Worm (Caenorhabditis elegans) whole organism, L1 larva: Measurements from ENCODE around the gene ceh-36.

Source experiments
- C16A3.4 ChIP-seq: fragments of 150-350 bp; optimal IDR thresholded peaks from 2 replicates; lab custom pipeline; 2014; ENCODE audit warnings: missing biosample characterization, missing genetic modification characterization
- C34B4.2 ChIP-seq: sonication (generic microtip); optimal IDR thresholded peaks from 2 replicates; lab custom pipeline; 2017; ENCODE audit warnings: mild to moderate bottlenecking, missing genetic modification characterization, missing compliant biosample characterization
- F16B12.6 ChIP-seq: fragments of 150-350 bp; optimal IDR thresholded peaks from 2 replicates; lab custom pipeline; 2014; ENCODE audit warnings: missing biosample characterization, missing genetic modification characterization
- Y116A8C.19 ChIP-seq: sonication (generic microtip); optimal IDR thresholded peaks from 2 replicates; lab custom pipeline; 2016; ENCODE audit warnings: missing compliant biosample characterization, missing genetic modification characterization, borderline replicate concordance
- alr-1 ChIP-seq: fragments of 200-800 bp; sonication (Bioruptor generic); optimal IDR thresholded peaks from 2 replicates; lab custom pipeline; 2018; ENCODE audit warnings: borderline replicate concordance, mild to moderate bottlenecking, missing genetic modification characterization, missing compliant biosample characterization
- aly-2 ChIP-seq: fragments of 150-350 bp; optimal IDR thresholded peaks from 2 replicates; lab custom pipeline; 2014; ENCODE audit warnings: missing biosample characterization, missing genetic modification characterization
- blmp-1 ChIP-seq: fragments of 150-350 bp; optimal IDR thresholded peaks from 2 replicates; lab custom pipeline; 2014; ENCODE audit warnings: missing biosample characterization, missing genetic modification characterization
- ceh-63 ChIP-seq: fragments of 200-800 bp; sonication (Bioruptor generic); optimal IDR thresholded peaks from 2 replicates; lab custom pipeline; 2018; ENCODE audit warnings: mild to moderate bottlenecking, missing genetic modification characterization, missing compliant biosample characterization
- dpl-1 ChIP-seq, 3 experiments: fragments of 150-350 bp in 2 of 3; sonication (generic microtip) in 1 of 3; optimal IDR thresholded peaks; 2 replicates each; lab custom pipeline; 2014 to 2017; ENCODE audit warnings: missing biosample characterization in 3 of 3, missing genetic modification characterization in 3 of 3, missing genetic modification reagents in 3 of 3
- dsc-1 ChIP-seq: sonication (generic microtip); optimal IDR thresholded peaks from 2 replicates; lab custom pipeline; 2016; ENCODE audit warnings: mild to moderate bottlenecking, missing genetic modification characterization, missing compliant biosample characterization
- efl-1 ChIP-seq, 4 experiments: fragments of 150-350 bp; optimal IDR thresholded peaks in 3 of 4; peaks in 1 of 4; 1 replicate in 1 of 4; 2 replicates in 3 of 4; lab custom pipeline; 2014; ENCODE audit warnings: missing biosample characterization in 2 of 4, missing genetic modification characterization in 2 of 4, missing genetic modification reagents in 2 of 4
- egl-27 ChIP-seq, 2 experiments: fragments of 150-350 bp in 1 of 2; sonication (generic microtip); optimal IDR thresholded peaks; 3 replicates each; lab custom pipeline; 2017 to 2018; ENCODE audit warnings: missing biosample characterization in 2 of 2, missing genetic modification characterization in 2 of 2, missing genetic modification reagents in 2 of 2
- elt-2 ChIP-seq: sonication (generic microtip); optimal IDR thresholded peaks from 2 replicates; lab custom pipeline; 2016; ENCODE audit warnings: missing genetic modification characterization, mild to moderate bottlenecking, inconsistent platforms, missing compliant biosample characterization, missing genetic modification reagents
- ets-5 ChIP-seq: fragments of 200-800 bp; sonication (Bioruptor generic); IDR thresholded peaks from 2 replicates; pipeline ENCODE4 v1.3.6; 2022; ENCODE audit warnings: missing genetic modification characterization, missing compliant biosample characterization
- fkh-4 ChIP-seq: sonication (generic microtip); optimal IDR thresholded peaks from 2 replicates; lab custom pipeline; 2016; ENCODE audit warnings: missing compliant biosample characterization, missing genetic modification characterization, borderline replicate concordance
- fkh-8 ChIP-seq: sonication (generic microtip); optimal IDR thresholded peaks from 2 replicates; lab custom pipeline; 2016; ENCODE audit warnings: mild to moderate bottlenecking, missing genetic modification characterization, missing compliant biosample characterization
- fos-1 ChIP-seq: fragments of 150-350 bp; optimal IDR thresholded peaks from 2 replicates; lab custom pipeline; 2014; ENCODE audit warnings: missing biosample characterization, missing genetic modification characterization
- grh-1 ChIP-seq: fragments of 200-800 bp; sonication (Bioruptor generic); IDR thresholded peaks from 2 replicates; pipeline ENCODE4 v1.3.6; 2022; ENCODE audit warnings: missing genetic modification reagents, missing genetic modification characterization, missing compliant biosample characterization
- hlh-17 ChIP-seq: fragments of 200-800 bp; sonication (Bioruptor generic); optimal IDR thresholded peaks from 2 replicates; lab custom pipeline; 2018; ENCODE audit warnings: missing genetic modification characterization, mild to moderate bottlenecking, missing compliant biosample characterization, moderate library complexity, borderline replicate concordance
- hlh-4 ChIP-seq: sonication (generic microtip); optimal IDR thresholded peaks from 2 replicates; lab custom pipeline; 2016; ENCODE audit warnings: mild to moderate bottlenecking, missing genetic modification characterization, missing compliant biosample characterization
- hpl-2 ChIP-seq: fragments of 150-350 bp; optimal IDR thresholded peaks from 2 replicates; lab custom pipeline; 2014; ENCODE audit warnings: missing biosample characterization, missing genetic modification reagents, missing genetic modification characterization
- jun-1 ChIP-seq: fragments of 150-350 bp; optimal IDR thresholded peaks from 2 replicates; lab custom pipeline; 2014; ENCODE audit warnings: missing biosample characterization, missing genetic modification reagents, missing genetic modification characterization
- lin-13 ChIP-seq: fragments of 150-350 bp; optimal IDR thresholded peaks from 2 replicates; lab custom pipeline; 2014; ENCODE audit warnings: missing biosample characterization, missing genetic modification reagents, missing genetic modification characterization
- lin-14 ChIP-seq: fragments of 200-800 bp; sonication (Bioruptor generic); optimal IDR thresholded peaks from 2 replicates; lab custom pipeline; 2018; ENCODE audit warnings: mild to moderate bottlenecking, missing genetic modification characterization, moderate library complexity, missing compliant biosample characterization
- lin-15B ChIP-seq: fragments of 150-350 bp; sonication (generic microtip); optimal IDR thresholded peaks from 3 replicates; lab custom pipeline; 2014; ENCODE audit warnings: missing biosample characterization, missing genetic modification characterization
- lin-35 ChIP-seq, 2 experiments: fragments of 150-350 bp; optimal IDR thresholded peaks; 2 replicates each; lab custom pipeline; 2014; ENCODE audit warnings: missing biosample characterization in 2 of 2, missing genetic modification characterization in 2 of 2, missing genetic modification reagents in 2 of 2
- lin-39 ChIP-seq: fragments of 150-350 bp; optimal IDR thresholded peaks from 2 replicates; lab custom pipeline; 2014; ENCODE audit warnings: missing biosample characterization, missing genetic modification reagents, missing genetic modification characterization
- lir-3 ChIP-seq: sonication (generic microtip); optimal IDR thresholded peaks from 2 replicates; lab custom pipeline; 2016; ENCODE audit warnings: mild to moderate bottlenecking, missing genetic modification characterization, moderate library complexity, missing compliant biosample characterization; ENCODE audit not compliant: poor library complexity
- mdl-1 ChIP-seq, 2 experiments: fragments of 150-350 bp; optimal IDR thresholded peaks; 2 replicates each; lab custom pipeline; 2014 to 2017; ENCODE audit warnings: missing biosample characterization in 2 of 2, missing genetic modification characterization in 2 of 2, inconsistent platforms in 1 of 2
- mef-2 ChIP-seq: fragments of 150-350 bp; optimal IDR thresholded peaks from 2 replicates; lab custom pipeline; 2014; ENCODE audit warnings: missing biosample characterization, missing genetic modification characterization
- nhr-12 ChIP-seq: sonication (generic microtip); optimal IDR thresholded peaks from 2 replicates; lab custom pipeline; 2017; ENCODE audit warnings: missing biosample characterization, missing genetic modification characterization
- nhr-28 ChIP-seq: fragments of 150-350 bp; optimal IDR thresholded peaks from 2 replicates; lab custom pipeline; 2014; ENCODE audit warnings: missing biosample characterization, missing genetic modification characterization
- nhr-47 ChIP-seq: sonication (generic microtip); optimal IDR thresholded peaks from 2 replicates; lab custom pipeline; 2016; ENCODE audit warnings: mild to moderate bottlenecking, missing genetic modification characterization, moderate library complexity, missing compliant biosample characterization
- nhr-71 ChIP-seq: sonication (generic microtip); optimal IDR thresholded peaks from 2 replicates; lab custom pipeline; 2016; ENCODE audit warnings: mild to moderate bottlenecking, missing genetic modification characterization, moderate library complexity, missing compliant biosample characterization
- nhr-76 ChIP-seq: sonication (generic microtip); optimal IDR thresholded peaks from 2 replicates; lab custom pipeline; 2017; ENCODE audit warnings: missing biosample characterization, missing genetic modification characterization
- nhr-84 ChIP-seq: sonication (generic microtip); optimal IDR thresholded peaks from 2 replicates; lab custom pipeline; 2017; ENCODE audit warnings: missing biosample characterization, missing genetic modification characterization
- nhr-90 ChIP-seq: sonication (generic microtip); optimal IDR thresholded peaks from 2 replicates; lab custom pipeline; 2016; ENCODE audit warnings: mild to moderate bottlenecking, missing genetic modification characterization, missing compliant biosample characterization; ENCODE audit not compliant: poor library complexity
- pag-3 ChIP-seq: sonication (generic microtip); optimal IDR thresholded peaks from 2 replicates; lab custom pipeline; 2017; ENCODE audit warnings: missing genetic modification characterization, mild to moderate bottlenecking, missing compliant biosample characterization, antibody characterized with exemption, borderline replicate concordance; ENCODE audit not compliant: insufficient read depth
- skn-1 ChIP-seq: fragments of 150-350 bp; optimal IDR thresholded peaks from 2 replicates; lab custom pipeline; 2014; ENCODE audit warnings: missing biosample characterization, missing genetic modification characterization
- snpc-4 ChIP-seq: fragments of 150-350 bp; optimal IDR thresholded peaks from 2 replicates; lab custom pipeline; 2014; ENCODE audit warnings: missing biosample characterization, missing genetic modification characterization
- snu-23 ChIP-seq: sonication (generic microtip); optimal IDR thresholded peaks from 2 replicates; lab custom pipeline; 2016; ENCODE audit warnings: missing genetic modification characterization, missing compliant biosample characterization
- sox-4 ChIP-seq: sonication (generic microtip); optimal IDR thresholded peaks from 2 replicates; lab custom pipeline; 2016; ENCODE audit warnings: missing genetic modification characterization, missing compliant biosample characterization
- sptf-1 ChIP-seq: fragments of 150-350 bp; optimal IDR thresholded peaks from 2 replicates; lab custom pipeline; 2014; ENCODE audit warnings: missing biosample characterization, missing genetic modification characterization
- sup-37 ChIP-seq: fragments of 200-800 bp; sonication (Bioruptor generic); optimal IDR thresholded peaks from 2 replicates; lab custom pipeline; 2018; ENCODE audit warnings: mild to moderate bottlenecking, missing genetic modification characterization, missing compliant biosample characterization
- swsn-7 ChIP-seq: sonication (generic microtip); optimal IDR thresholded peaks from 2 replicates; lab custom pipeline; 2016; ENCODE audit warnings: missing genetic modification characterization, missing compliant biosample characterization
- tbx-2 ChIP-seq: sonication (generic microtip); optimal IDR thresholded peaks from 2 replicates; lab custom pipeline; 2016; ENCODE audit warnings: missing genetic modification characterization, missing compliant biosample characterization
- unc-62 ChIP-seq: fragments of 150-350 bp; optimal IDR thresholded peaks from 2 replicates; lab custom pipeline; 2014; ENCODE audit warnings: missing biosample characterization, missing genetic modification reagents, missing genetic modification characterization
- vab-15 ChIP-seq: sonication (generic microtip); optimal IDR thresholded peaks from 2 replicates; lab custom pipeline; 2017; ENCODE audit warnings: missing genotype, mild to moderate bottlenecking, missing genetic modification characterization, missing compliant biosample characterization
- zip-4 ChIP-seq: fragments of 200-800 bp; sonication (Bioruptor generic); optimal IDR thresholded peaks from 2 replicates; lab custom pipeline; 2018; ENCODE audit warnings: mild to moderate bottlenecking, missing genetic modification characterization, moderate library complexity, missing compliant biosample characterization

ceh-36 gene

DNA sequence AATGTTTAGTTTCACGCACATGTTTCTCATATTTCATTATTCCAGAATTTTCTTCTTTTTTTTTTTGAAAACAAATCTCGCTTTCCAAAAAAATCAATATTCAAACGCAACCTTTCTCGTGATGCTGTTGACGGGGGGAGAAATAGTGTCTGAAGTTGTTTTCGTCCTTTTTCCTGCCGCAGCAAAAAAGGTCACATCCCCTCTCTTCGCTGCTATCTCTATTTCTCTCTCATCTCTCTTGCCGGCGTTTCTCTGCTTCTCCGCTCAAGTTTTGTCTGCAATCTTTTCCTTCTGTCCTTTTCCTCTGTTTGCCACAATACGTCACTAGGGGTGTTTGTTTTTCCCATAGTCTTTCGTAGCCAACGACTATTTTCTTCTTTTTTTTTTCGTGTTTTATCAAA lies 39.6 kb downstream of the ceh-36 start (continued):
- TF ChIP-seq mdl-1 (tag; optimal IDR thresholded peaks at IDR 0.05; lab: Kevin White, UChicago): peak in 1 of 2 experiments; percentile 84
- peak; percentile 54 to 59 for TF ChIP-seq efl-1 (optimal IDR thresholded peaks at IDR 0.05; lab: Kevin White, UChicago)
- TF ChIP-seq efl-1 (GFP tag; optimal IDR thresholded peaks at IDR 0.05 in 1 of 2; lab: Kevin White, UChicago): peak; percentile 15 to 62
- TF ChIP-seq nhr-12 (tag; lab: Kevin White, UChicago): no peak
- TF ChIP-seq nhr-47 (tag; lab: Kevin White, UChicago): peak; percentile 77
- peak; percentile 32 for TF ChIP-seq mef-2 (tag; lab: Kevin White, UChicago)
- peak; percentile 13 for TF ChIP-seq F16B12.6 (tag; lab: Kevin White, UChicago)
- TF ChIP-seq snu-23 (GFP tag; lab: Kevin White, UChicago): peak; percentile 92
- no peak for TF ChIP-seq fkh-4
- TF ChIP-seq nhr-28 (tag; lab: Kevin White, UChicago): no peak
- peak; percentile 91 for TF ChIP-seq blmp-1
- TF ChIP-seq nhr-84 (tag; lab: Kevin White, UChicago): no peak
- no peak for TF ChIP-seq Y116A8C.19
- peak; percentile 63 to 81 for TF ChIP-seq lin-35 (GFP tag; optimal IDR thresholded peaks at IDR 0.05; lab: Kevin White, UChicago)
- peak; percentile 81 for TF ChIP-seq skn-1 (tag; lab: Kevin White, UChicago)
- no peak for TF ChIP-seq sptf-1 (tag; lab: Kevin White, UChicago)
- no peak for TF ChIP-seq lir-3 (tag; lab: Kevin White, UChicago)
- TF ChIP-seq swsn-7 (tag; lab: Kevin White, UChicago): peak; percentile 75
- no peak for TF ChIP-seq nhr-76 (tag; lab: Kevin White, UChicago)
- TF ChIP-seq lin-13 (GFP tag; lab: Kevin White, UChicago): peak; percentile 57
- TF ChIP-seq dsc-1 (tag; lab: Kevin White, UChicago): peak; percentile 52
- peak in 2 of 3 experiments; percentile 49 to 52 for TF ChIP-seq dpl-1 (GFP tag; optimal IDR thresholded peaks at IDR 0.05; lab: Kevin White, UChicago)

- TF ChIP-seq ets-5 (GFP tag; lab: Robert Waterston, UW): no peak
- no peak for TF ChIP-seq hpl-2 (GFP tag; lab: Kevin White, UChicago)
- peak; percentile 21 for TF ChIP-seq elt-2 (tag; lab: Kevin White, UChicago)
- TF ChIP-seq tbx-2 (tag; lab: Kevin White, UChicago): no peak
- peak; percentile 33 for TF ChIP-seq C16A3.4 (tag; lab: Kevin White, UChicago)
- no peak for TF ChIP-seq dsc-1 (tag; lab: Kevin White, UChicago)
- no peak for TF ChIP-seq pag-3 (tag; lab: Kevin White, UChicago)
- no peak for TF ChIP-seq sup-37 (GFP tag; lab: Kevin White, UChicago)
- no peak for TF ChIP-seq vab-15
- no peak for TF ChIP-seq grh-1 (GFP tag; lab: Robert Waterston, UW)
- no peak for TF ChIP-seq lin-39 (tag; lab: Kevin White, UChicago)
- TF ChIP-seq lin-35 (GFP tag; optimal IDR thresholded peaks at IDR 0.05; lab: Kevin White, UChicago): peak in 1 of 2 experiments; percentile 37
- TF ChIP-seq unc-62 (GFP tag; lab: Kevin White, UChicago): no peak
- no peak for TF ChIP-seq zip-4
- TF ChIP-seq snpc-4 (tag; lab: Kevin White, UChicago): no peak
- TF ChIP-seq alr-1 (tag; lab: Kevin White, UChicago): no peak
- no peak for TF ChIP-seq F16B12.6 (tag; lab: Kevin White, UChicago)
- no peak for TF ChIP-seq jun-1 (tag; lab: Kevin White, UChicago)
- TF ChIP-seq lir-3 (tag; lab: Kevin White, UChicago): no peak
- TF ChIP-seq nhr-71 (tag; lab: Kevin White, UChicago): no peak
- no peak for TF ChIP-seq sox-4 (tag; lab: Kevin White, UChicago)
- TF ChIP-seq efl-1 (optimal IDR thresholded peaks at IDR 0.05; lab: Kevin White, UChicago): no peak
- TF ChIP-seq efl-1 (GFP tag; optimal IDR thresholded peaks at IDR 0.05 in 1 of 2; lab: Kevin White, UChicago): no peak
- no peak for TF ChIP-seq sptf-1 (tag; lab: Kevin White, UChicago)
- TF ChIP-seq nhr-90: no peak
- no peak for TF ChIP-seq fkh-8
- no peak for TF ChIP-seq egl-27 (tag; optimal IDR thresholded peaks at IDR 0.05; lab: Kevin White, UChicago)
- TF ChIP-seq aly-2 (tag; lab: Kevin White, UChicago): no peak
- TF ChIP-seq fos-1 (tag; lab: Kevin White, UChicago): no peak
- no peak for TF ChIP-seq hlh-17 (GFP tag; lab: Kevin White, UChicago)
- no peak for TF ChIP-seq C34B4.2 (tag; lab: Kevin White, UChicago)
- TF ChIP-seq ceh-63 (GFP tag; lab: Kevin White, UChicago): no peak
- no peak for TF ChIP-seq hlh-4 (tag; lab: Kevin White, UChicago)
- peak; percentile 21 for TF ChIP-seq lin-14 (GFP tag; lab: Kevin White, UChicago)
- no peak for TF ChIP-seq lin-15B (tag; lab: Kevin White, UChicago)
- peak in 1 of 2 experiments; percentile 11 for TF ChIP-seq mdl-1 (tag; optimal IDR thresholded peaks at IDR 0.05; lab: Kevin White, UChicago)
- no peak for TF ChIP-seq lin-13 (GFP tag; lab: Kevin White, UChicago)
These were observed 40.7 kb downstream of the ceh-36 start for ce11 chrX:14145634-14146033.
